Worm (Caenorhabditis elegans): ENCODE measurements around the gene sec-20.

Gene sec-20

ce11 chrIII:191803-192202 lies at the start of gene sec-20:
Gene sec-20 (plus strand): TSS chrIII:192103.
- no peak for TF ChIP-seq hmg-4 (GFP tag; optimal IDR thresholded peaks at IDR 0.05)
- TF ChIP-seq tbx-37 (GFP tag; conservative IDR thresholded peaks at IDR 0.05) = no peak

- TF ChIP-seq hmbx-1 (tag; optimal IDR thresholded peaks at IDR 0.05) (no peak), tbx-11 (GFP tag; IDR thresholded peaks at IDR 0.05) (no peak), F13C5.2 (tag; optimal IDR thresholded peaks at IDR 0.05) (no peak), ama-1 (optimal IDR thresholded peaks at IDR 0.05) (no peak), hmg-4 (GFP tag; optimal IDR thresholded peaks at IDR 0.05) (no peak), pes-1 (GFP tag; IDR thresholded peaks at IDR 0.05) (no peak), ceh-13 (GFP tag; optimal IDR thresholded peaks at IDR 0.05) (no peak), B0310.2 (tag; optimal IDR thresholded peaks at IDR 0.05) (no peak), aly-1 (tag; optimal IDR thresholded peaks at IDR 0.05) (no peak), flt-1 (GFP tag; IDR thresholded peaks at IDR 0.05) (no peak), tbx-37 (GFP tag; conservative IDR thresholded peaks at IDR 0.05) (no peak), tra-4 (tag; optimal IDR thresholded peaks at IDR 0.05) (no peak), sea-1 (GFP tag; conservative IDR thresholded peaks at IDR 0.05) (no peak), ceh-36 (tag; optimal IDR thresholded peaks at IDR 0.05) (no peak), hnd-1 (tag; optimal IDR thresholded peaks at IDR 0.05) (no peak), ets-7 (tag; optimal IDR thresholded peaks at IDR 0.05) (no peak), scrt-1 (GFP tag; IDR thresholded peaks at IDR 0.05) (no peak)
Measured at ce11 chrIII:143121-143520, 48.8 kb upstream of the sec-20 start, which contains the start of gene fbxb-82. Gene fbxb-82 (minus strand): TSS chrIII:143221.

- TF ChIP-seq ceh-13 (GFP tag; optimal IDR thresholded peaks at IDR 0.05) (no peak), tbx-11 (GFP tag; IDR thresholded peaks at IDR 0.05) (no peak)
Measured at ce11 chrIII:145078-145477, 46.8 kb upstream of the sec-20 start, which contains the start of the genes T17A3.12 and fbxb-83. Gene T17A3.12 (minus strand): TSS chrIII:145178. Gene fbxb-83 (minus strand): TSS chrIII:145211.

DNA sequence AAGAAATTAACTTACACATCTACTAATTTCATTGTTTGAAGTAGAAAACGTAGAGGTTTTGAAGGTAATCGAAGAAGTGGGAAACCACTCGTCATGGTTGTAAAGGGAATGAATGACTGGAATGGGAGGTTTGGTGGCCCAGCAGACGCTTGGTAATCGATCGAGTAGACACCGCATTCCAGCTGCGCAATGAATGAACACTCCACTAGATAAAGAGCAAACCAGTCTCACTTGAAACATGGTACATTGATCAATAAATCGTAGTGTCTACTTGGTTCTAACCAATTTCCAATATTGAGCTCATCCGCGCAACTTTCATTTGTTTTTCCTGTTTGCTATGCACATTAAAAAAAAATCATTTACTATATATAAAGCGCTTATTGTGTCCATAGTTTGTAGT lies 45.5 kb upstream of the sec-20 start, which contains the start of gene fbxb-84:
fbxb-84 (minus strand) TSS at position 101 of the 400 bp plus-strand sequence.
- TF ChIP-seq ceh-36 (tag; optimal IDR thresholded peaks at IDR 0.05) = no peak
- no peak for TF ChIP-seq F13C5.2 (tag; optimal IDR thresholded peaks at IDR 0.05)

- TF ChIP-seq F13C5.2 (tag; optimal IDR thresholded peaks at IDR 0.05) = no peak
- no peak for TF ChIP-seq aly-1 (tag; optimal IDR thresholded peaks at IDR 0.05)
- no peak for TF ChIP-seq B0310.2 (tag; optimal IDR thresholded peaks at IDR 0.05)
- TF ChIP-seq flt-1 (GFP tag; IDR thresholded peaks at IDR 0.05) = no peak
Measured at ce11 chrIII:147570-148076, 44.3 kb upstream of the sec-20 start, which contains the start of gene sqst-5. Gene sqst-5 (minus strand): TSS chrIII:147620.

DNA sequence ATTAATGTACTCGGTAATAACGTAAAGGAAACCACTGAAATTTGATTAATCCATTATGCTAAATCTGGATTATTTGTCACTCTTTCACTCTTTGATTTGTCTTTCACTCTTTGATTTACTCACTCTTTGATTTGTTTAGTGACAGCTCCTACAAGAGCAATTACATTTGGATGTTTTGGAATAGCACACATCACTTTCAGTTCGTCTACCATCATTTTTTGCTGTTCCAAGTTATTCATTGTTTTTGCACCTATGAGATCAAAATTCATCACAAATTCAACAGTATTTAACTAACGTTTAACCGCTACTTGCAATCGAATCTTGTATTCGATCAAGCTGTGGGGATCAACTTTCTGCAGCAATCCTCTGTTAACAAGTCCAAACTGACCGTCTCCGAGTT lies 42.8 kb upstream of the sec-20 start:
- TF ChIP-seq tbx-11 (GFP tag; IDR thresholded peaks at IDR 0.05) (no peak), hmbx-1 (tag; optimal IDR thresholded peaks at IDR 0.05) (no peak), F13C5.2 (tag; optimal IDR thresholded peaks at IDR 0.05) (no peak), ceh-36 (tag; optimal IDR thresholded peaks at IDR 0.05) (no peak), hmg-4 (GFP tag; optimal IDR thresholded peaks at IDR 0.05) (no peak), hnd-1 (tag; optimal IDR thresholded peaks at IDR 0.05) (no peak), B0310.2 (tag; optimal IDR thresholded peaks at IDR 0.05) (no peak), scrt-1 (GFP tag; IDR thresholded peaks at IDR 0.05) (no peak), ets-7 (tag; optimal IDR thresholded peaks at IDR 0.05) (no peak), tra-4 (tag; optimal IDR thresholded peaks at IDR 0.05) (no peak), tbx-37 (GFP tag; conservative IDR thresholded peaks at IDR 0.05) (no peak), flt-1 (GFP tag; IDR thresholded peaks at IDR 0.05) (no peak), pes-1 (GFP tag; IDR thresholded peaks at IDR 0.05) (no peak), sea-1 (GFP tag; conservative IDR thresholded peaks at IDR 0.05) (no peak), ceh-13 (GFP tag; optimal IDR thresholded peaks at IDR 0.05) (no peak), ama-1 (optimal IDR thresholded peaks at IDR 0.05) (no peak), aly-1 (tag; optimal IDR thresholded peaks at IDR 0.05) (no peak)

DNA sequence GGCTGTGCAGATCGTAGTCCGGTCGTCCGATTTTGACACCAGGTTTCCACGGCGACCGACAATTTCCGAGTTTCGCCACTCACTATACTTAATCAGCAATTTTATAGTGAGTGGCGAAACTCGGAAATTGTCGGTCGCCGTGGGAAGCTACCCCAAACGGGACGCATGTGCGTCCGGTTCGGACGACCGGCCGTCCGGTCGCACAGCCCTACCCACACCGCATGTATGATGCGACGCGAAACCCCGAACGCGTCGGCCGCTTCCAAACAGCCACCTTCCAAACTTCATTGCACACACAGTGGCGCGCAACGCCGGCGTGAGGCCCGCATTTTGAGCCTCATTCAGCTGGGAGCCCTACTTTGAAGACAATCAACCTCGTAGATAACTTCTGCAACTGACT lies 40.8 kb upstream of the sec-20 start:
- TF ChIP-seq tbx-37 (GFP tag; conservative IDR thresholded peaks at IDR 0.05) (no peak), scrt-1 (GFP tag; IDR thresholded peaks at IDR 0.05) (no peak), B0310.2 (tag; optimal IDR thresholded peaks at IDR 0.05) (no peak), ets-7 (tag; optimal IDR thresholded peaks at IDR 0.05) (no peak), F13C5.2 (tag; optimal IDR thresholded peaks at IDR 0.05) (no peak), aly-1 (tag; optimal IDR thresholded peaks at IDR 0.05) (no peak)

DNA sequence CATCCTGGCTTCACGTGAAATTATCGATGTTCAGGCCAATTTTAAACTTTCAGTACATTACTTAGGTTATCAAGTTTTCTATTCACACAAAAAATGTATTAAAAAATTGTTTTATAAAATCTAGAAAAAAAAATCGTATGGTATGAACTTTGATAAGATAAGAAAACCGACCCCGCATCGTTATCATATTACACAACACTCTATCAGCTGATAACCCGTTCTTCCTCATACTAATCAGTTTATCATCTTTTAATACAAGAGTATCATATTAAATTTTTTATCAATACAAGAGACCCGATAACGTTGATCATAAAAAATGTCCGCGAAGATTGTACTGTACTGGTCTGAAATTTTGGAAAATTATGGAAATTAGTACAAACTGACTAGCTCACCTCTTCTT lies 37.7 kb upstream of the sec-20 start:
- TF ChIP-seq ceh-36 (tag; optimal IDR thresholded peaks at IDR 0.05) (no peak), tra-4 (tag; optimal IDR thresholded peaks at IDR 0.05) (no peak), aly-1 (tag; optimal IDR thresholded peaks at IDR 0.05) (no peak), F13C5.2 (tag; optimal IDR thresholded peaks at IDR 0.05) (no peak), hmbx-1 (tag; optimal IDR thresholded peaks at IDR 0.05) (no peak), sea-1 (GFP tag; conservative IDR thresholded peaks at IDR 0.05) (no peak), scrt-1 (GFP tag; IDR thresholded peaks at IDR 0.05) (no peak), B0310.2 (tag; optimal IDR thresholded peaks at IDR 0.05) (no peak), flt-1 (GFP tag; IDR thresholded peaks at IDR 0.05) (no peak), hnd-1 (tag; optimal IDR thresholded peaks at IDR 0.05) (no peak), ama-1 (optimal IDR thresholded peaks at IDR 0.05) (no peak), pes-1 (GFP tag; IDR thresholded peaks at IDR 0.05) (no peak), ceh-13 (GFP tag; optimal IDR thresholded peaks at IDR 0.05) (no peak), hmg-4 (GFP tag; optimal IDR thresholded peaks at IDR 0.05) (no peak)

DNA sequence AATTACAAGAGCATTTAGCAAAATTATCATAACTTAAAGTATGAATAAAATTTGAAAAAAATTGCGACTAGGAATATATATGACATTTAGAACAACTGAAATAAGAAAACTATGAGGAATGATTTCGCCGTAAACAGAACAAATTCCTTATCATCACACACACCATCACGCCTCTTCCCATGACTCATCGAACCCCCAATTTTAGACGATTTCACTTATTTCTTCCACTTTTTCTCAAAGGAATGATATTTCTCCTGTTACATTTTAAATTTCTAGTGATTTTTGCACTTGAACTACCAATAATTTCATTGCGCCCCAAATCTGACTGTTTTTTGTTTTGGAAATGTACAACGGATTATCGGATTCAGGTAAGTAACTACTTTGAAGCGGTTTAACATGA lies 35.3 kb upstream of the sec-20 start, which contains the start of the genes zig-13 and ver-1:
zig-13 (minus strand) TSS at position 101 of the 400 bp plus-strand sequence.
ver-1 (plus strand) TSS at position 180 of the 400 bp plus-strand sequence.
- TF ChIP-seq scrt-1 (GFP tag; IDR thresholded peaks at IDR 0.05) (no peak), B0310.2 (tag; optimal IDR thresholded peaks at IDR 0.05) (no peak), sea-1 (GFP tag; conservative IDR thresholded peaks at IDR 0.05) (no peak), aly-1 (tag; optimal IDR thresholded peaks at IDR 0.05) (no peak), ets-7 (tag; optimal IDR thresholded peaks at IDR 0.05) (no peak), ama-1 (optimal IDR thresholded peaks at IDR 0.05) (no peak), hmg-4 (GFP tag; optimal IDR thresholded peaks at IDR 0.05) (no peak), flt-1 (GFP tag; IDR thresholded peaks at IDR 0.05) (no peak), tbx-11 (GFP tag; IDR thresholded peaks at IDR 0.05) (no peak), hnd-1 (tag; optimal IDR thresholded peaks at IDR 0.05) (no peak), pes-1 (GFP tag; IDR thresholded peaks at IDR 0.05) (no peak), F13C5.2 (tag; optimal IDR thresholded peaks at IDR 0.05) (no peak), tra-4 (tag; optimal IDR thresholded peaks at IDR 0.05) (no peak)
